Worm (Caenorhabditis elegans): ENCODE measurements around the gene col-76.

col-76 gene

DNA sequence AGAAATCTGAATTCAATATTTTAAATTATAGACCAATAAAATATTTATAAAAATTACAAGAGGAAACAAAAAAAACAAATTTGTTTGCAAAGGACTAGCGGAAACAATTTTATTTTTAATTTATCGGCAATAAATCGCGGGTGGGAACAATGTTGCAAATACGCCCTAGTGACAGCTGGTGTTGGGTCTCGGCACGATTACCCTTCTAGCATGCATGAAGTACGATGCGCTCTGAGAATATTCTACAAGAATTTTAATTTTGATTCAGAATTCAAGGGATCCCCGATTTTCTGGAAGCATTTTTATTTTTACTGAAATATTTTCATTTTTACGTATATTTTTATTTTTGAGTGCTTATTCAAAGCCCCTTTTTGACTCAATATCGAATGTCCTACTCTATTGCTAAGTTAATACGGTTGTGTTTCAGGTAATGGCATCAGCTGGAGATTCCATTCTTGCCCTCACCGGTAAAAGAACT lies 19.1 kb upstream of the col-76 start, which contains the start of the genes mig-5 and cct-1:
Gene mig-5, minus strand, starts transcription at position 8 of the 478 bp plus-strand sequence.
Gene cct-1, plus strand, starts transcription at position 428 of the 478 bp plus-strand sequence.
- peak; percentile 92 for TF ChIP-seq sup-37 (GFP tag; optimal IDR thresholded peaks at IDR 0.05)
- peak; percentile 98 for TF ChIP-seq tbx-2 (tag; optimal IDR thresholded peaks at IDR 0.05)
- no peak for TF ChIP-seq hlh-17 (GFP tag; optimal IDR thresholded peaks at IDR 0.05; ENCODE audit: borderline replicate concordance)
- peak; percentile 97 for TF ChIP-seq skn-1 (tag; optimal IDR thresholded peaks at IDR 0.05)
- TF ChIP-seq nhr-237 (tag; optimal IDR thresholded peaks at IDR 0.05): peak; percentile 95
- TF ChIP-seq jun-1 (tag; optimal IDR thresholded peaks at IDR 0.05): peak; percentile 96
- TF ChIP-seq nhr-12 (tag; optimal IDR thresholded peaks at IDR 0.05): peak; percentile 49
- TF ChIP-seq egl-27 (tag; optimal IDR thresholded peaks at IDR 0.05): peak; percentile 73 to 88
- TF ChIP-seq nhr-84 (tag; optimal IDR thresholded peaks at IDR 0.05): no peak
- TF ChIP-seq unc-130 (tag; optimal IDR thresholded peaks at IDR 0.05): peak; percentile 100
- peak; percentile 98 for TF ChIP-seq lin-39 (tag; optimal IDR thresholded peaks at IDR 0.05)
- TF ChIP-seq aha-1 (tag; optimal IDR thresholded peaks at IDR 0.05): peak; percentile 78
- peak; percentile 99 for TF ChIP-seq nhr-85 (tag)
- TF ChIP-seq sptf-1 (tag; optimal IDR thresholded peaks at IDR 0.05): no peak
- peak; percentile 97 to 99 (median 98) for TF ChIP-seq ceh-82 (tag; optimal IDR thresholded peaks at IDR 0.05)
- peak; percentile 96 for TF ChIP-seq ceh-88 (GFP tag; IDR thresholded peaks at IDR 0.05)
- peak; percentile 99 for TF ChIP-seq nhr-71 (tag; optimal IDR thresholded peaks at IDR 0.05)
- TF ChIP-seq vab-15 (tag; optimal IDR thresholded peaks at IDR 0.05): peak; percentile 94
- peak; percentile 98 for TF ChIP-seq nhr-11 (tag; optimal IDR thresholded peaks at IDR 0.05)
- TF ChIP-seq elt-2 (tag; optimal IDR thresholded peaks at IDR 0.05): peak; percentile 90
- peak; percentile 95 for TF ChIP-seq fos-1 (tag; optimal IDR thresholded peaks at IDR 0.05)
- TF ChIP-seq ceh-8 (GFP tag; optimal IDR thresholded peaks at IDR 0.05): peak; percentile 97
- TF ChIP-seq C16A3.4 (tag; optimal IDR thresholded peaks at IDR 0.05): peak; percentile 98
- peak; percentile 91 for TF ChIP-seq zip-4 (GFP tag; optimal IDR thresholded peaks at IDR 0.05)
- TF ChIP-seq hpl-2 (GFP tag; optimal IDR thresholded peaks at IDR 0.05): peak; percentile 95
- peak; percentile 94 for TF ChIP-seq mab-9 (GFP tag; IDR thresholded peaks at IDR 0.05)
- TF ChIP-seq nhr-76 (tag; optimal IDR thresholded peaks at IDR 0.05): peak; percentile 34
- TF ChIP-seq lin-35 (GFP tag; optimal IDR thresholded peaks at IDR 0.05): peak; percentile 92 to 94
- peak; percentile 98 for TF ChIP-seq swsn-7 (tag; optimal IDR thresholded peaks at IDR 0.05)
- peak; percentile 98 for TF ChIP-seq xbp-1 (tag; optimal IDR thresholded peaks at IDR 0.05)
- peak; percentile 87 to 93 (median 89) for TF ChIP-seq dpl-1 (GFP tag; optimal IDR thresholded peaks at IDR 0.05)
- no peak for TF ChIP-seq tlp-1 (tag; optimal IDR thresholded peaks at IDR 0.05)
- peak; percentile 98 for TF ChIP-seq grh-1 (GFP tag; IDR thresholded peaks at IDR 0.05)
- peak in 1 of 2 experiments; percentile 95 for TF ChIP-seq mdl-1 (tag; optimal IDR thresholded peaks at IDR 0.05)
- TF ChIP-seq alr-1 (tag; optimal IDR thresholded peaks at IDR 0.05; ENCODE audit: borderline replicate concordance): no peak
- peak; percentile 95 for TF ChIP-seq lir-3 (tag; optimal IDR thresholded peaks at IDR 0.05; ENCODE audit: poor library complexity)
- peak; percentile 75 for TF ChIP-seq F16B12.6 (tag; optimal IDR thresholded peaks at IDR 0.05)
- peak; percentile 98 for TF ChIP-seq aly-2 (tag; optimal IDR thresholded peaks at IDR 0.05)
- peak; percentile 98 for TF ChIP-seq nhr-90 (tag; optimal IDR thresholded peaks at IDR 0.05; ENCODE audit: poor library complexity)
- TF ChIP-seq nhr-77 (tag; optimal IDR thresholded peaks at IDR 0.05): peak; percentile 90
- peak; percentile 99 for TF ChIP-seq mep-1 (tag; optimal IDR thresholded peaks at IDR 0.05)
- peak; percentile 95 for TF ChIP-seq ztf-4 (tag; optimal IDR thresholded peaks at IDR 0.05)
- peak; percentile 97 for TF ChIP-seq irx-1 (tag; optimal IDR thresholded peaks at IDR 0.05)
- peak; percentile 94 for TF ChIP-seq sox-4 (tag; optimal IDR thresholded peaks at IDR 0.05)
- peak; percentile 99 for TF ChIP-seq nhr-47 (tag; optimal IDR thresholded peaks at IDR 0.05)
- TF ChIP-seq rnt-1 (tag; optimal IDR thresholded peaks at IDR 0.05): peak; percentile 98
- peak; percentile 44 for TF ChIP-seq ceh-90 (tag; optimal IDR thresholded peaks at IDR 0.05)
- no peak for TF ChIP-seq ets-5 (GFP tag; IDR thresholded peaks at IDR 0.05)
- peak; percentile 91 for TF ChIP-seq fkh-4 (tag; optimal IDR thresholded peaks at IDR 0.05; ENCODE audit: borderline replicate concordance)
- peak; percentile 90 for TF ChIP-seq ceh-63 (GFP tag; optimal IDR thresholded peaks at IDR 0.05)
- TF ChIP-seq nhr-19 (GFP tag; conservative IDR thresholded peaks at IDR 0.05): peak; percentile 98
- peak in 5 of 6 experiments; percentile 63 to 99 (median 91) for TF ChIP-seq elt-3 (tag; optimal IDR thresholded peaks at IDR 0.05)

Data from whole organism, L1 larva.